Worm (Caenorhabditis elegans) whole organism, L2 larva: ENCODE results near the gene his-32.
A peak's percentile ranks its signal among the peaks of the same experiment; 100 is the strongest.

Source experiments
- C34F6.9 ChIP-seq: fragments of 150-350 bp; optimal IDR thresholded peaks from 2 replicates; lab custom pipeline; 2014; ENCODE audit warnings: missing biosample characterization, missing genetic modification characterization
- R02D3.7 ChIP-seq: fragments of 150-350 bp; optimal IDR thresholded peaks from 2 replicates; lab custom pipeline; 2014; ENCODE audit warnings: missing biosample characterization, missing genetic modification characterization
- ama-1 ChIP-seq: fragments of 150-350 bp; optimal IDR thresholded peaks from 2 replicates; lab custom pipeline; 2018; ENCODE audit warnings: inconsistent platforms
- blmp-1 ChIP-seq: sonication (generic microtip); optimal IDR thresholded peaks from 2 replicates; lab custom pipeline; 2017; ENCODE audit warnings: missing genetic modification characterization, mild to moderate bottlenecking, missing compliant biosample characterization, antibody characterized with exemption, moderate library complexity; ENCODE audit not compliant: insufficient read depth
- ceh-82 ChIP-seq: fragments of 150-350 bp; optimal IDR thresholded peaks from 2 replicates; lab custom pipeline; 2014; ENCODE audit warnings: missing biosample characterization, missing genetic modification characterization
- crh-2 ChIP-seq: sonication (generic microtip); optimal IDR thresholded peaks from 2 replicates; lab custom pipeline; 2017; ENCODE audit warnings: missing biosample characterization, missing genetic modification characterization
- egl-27 ChIP-seq: sonication (generic microtip); optimal IDR thresholded peaks from 3 replicates; lab custom pipeline; 2017; ENCODE audit warnings: missing biosample characterization, missing genetic modification reagents, missing genetic modification characterization
- fos-1 ChIP-seq: fragments of 150-350 bp; optimal IDR thresholded peaks from 2 replicates; lab custom pipeline; 2014; ENCODE audit warnings: missing biosample characterization, missing genetic modification characterization
- gmeb-1 ChIP-seq: fragments of 150-350 bp; optimal IDR thresholded peaks from 2 replicates; lab custom pipeline; 2014; ENCODE audit warnings: missing biosample characterization, missing genetic modification characterization
- lin-11 ChIP-seq: fragments of 150-350 bp; sonication (generic microtip); optimal IDR thresholded peaks from 2 replicates; lab custom pipeline; 2014; ENCODE audit warnings: missing biosample characterization, missing genetic modification characterization, inconsistent platforms, mixed read lengths
- lin-13 ChIP-seq: fragments of 150-350 bp; optimal IDR thresholded peaks from 2 replicates; lab custom pipeline; 2014; ENCODE audit warnings: missing biosample characterization, missing genetic modification reagents, missing genetic modification characterization
- lin-39 ChIP-seq: fragments of 150-350 bp; optimal IDR thresholded peaks from 2 replicates; lab custom pipeline; 2014; ENCODE audit warnings: missing biosample characterization, missing genetic modification reagents, missing genetic modification characterization
- mab-5 ChIP-seq: fragments of 150-350 bp; optimal IDR thresholded peaks from 2 replicates; lab custom pipeline; 2014; ENCODE audit warnings: missing biosample characterization, missing genetic modification characterization
- mbf-1 ChIP-seq: sonication (generic microtip); optimal IDR thresholded peaks from 2 replicates; lab custom pipeline; 2017; ENCODE audit warnings: missing biosample characterization, missing genetic modification characterization
- mdl-1 ChIP-seq, 2 experiments: fragments of 150-350 bp in 1 of 2; sonication (generic microtip) in 1 of 2; optimal IDR thresholded peaks; 2 replicates each; lab custom pipeline; 2017; ENCODE audit warnings: missing biosample characterization in 2 of 2, missing genetic modification characterization in 2 of 2
- nhr-10 ChIP-seq: sonication (generic microtip); optimal IDR thresholded peaks from 2 replicates; lab custom pipeline; 2017; ENCODE audit warnings: missing biosample characterization, missing genetic modification characterization
- nhr-11 ChIP-seq: fragments of 150-350 bp; optimal IDR thresholded peaks from 2 replicates; lab custom pipeline; 2014; ENCODE audit warnings: missing biosample characterization, missing genetic modification characterization
- nhr-12 ChIP-seq: fragments of 150-350 bp; optimal IDR thresholded peaks from 2 replicates; lab custom pipeline; 2014; ENCODE audit warnings: missing biosample characterization, missing genetic modification characterization
- nhr-21 ChIP-seq: fragments of 150-350 bp; optimal IDR thresholded peaks from 2 replicates; lab custom pipeline; 2014; ENCODE audit warnings: missing biosample characterization, missing genetic modification characterization
- nhr-23 ChIP-seq: fragments of 150-350 bp; optimal IDR thresholded peaks from 2 replicates; lab custom pipeline; 2014; ENCODE audit warnings: missing biosample characterization, missing genetic modification reagents, missing genetic modification characterization
- nhr-237 ChIP-seq: fragments of 150-350 bp; optimal IDR thresholded peaks from 2 replicates; lab custom pipeline; 2014; ENCODE audit warnings: missing biosample characterization, missing genetic modification characterization
- nhr-25 ChIP-seq: fragments of 150-350 bp; sonication (generic microtip); optimal IDR thresholded peaks from 3 replicates; lab custom pipeline; 2014; ENCODE audit warnings: missing biosample characterization, missing genetic modification characterization
- nhr-77 ChIP-seq: fragments of 150-350 bp; optimal IDR thresholded peaks from 2 replicates; lab custom pipeline; 2014; ENCODE audit warnings: missing biosample characterization, missing genetic modification characterization
- peb-1 ChIP-seq: fragments of 150-350 bp; optimal IDR thresholded peaks from 2 replicates; lab custom pipeline; 2014; ENCODE audit warnings: missing biosample characterization, missing genetic modification characterization
- sem-4 ChIP-seq: fragments of 150-350 bp; optimal IDR thresholded peaks from 2 replicates; lab custom pipeline; 2014; ENCODE audit warnings: missing biosample characterization, missing genetic modification reagents, missing genetic modification characterization
- sma-3 ChIP-seq: sonication (generic microtip); optimal IDR thresholded peaks from 2 replicates; lab custom pipeline; 2016; ENCODE audit warnings: missing genetic modification reagents, missing genetic modification characterization, missing compliant biosample characterization
- sma-9 ChIP-seq, 2 experiments: fragments of 150-350 bp in 1 of 2; sonication (generic microtip) in 1 of 2; optimal IDR thresholded peaks; 2 replicates each; lab custom pipeline; 2014 to 2016; ENCODE audit warnings: missing genetic modification characterization in 2 of 2, mild to moderate bottlenecking in 1 of 2, missing biosample characterization in 1 of 2, missing compliant biosample characterization in 1 of 2, missing genetic modification reagents in 1 of 2, moderate library complexity in 1 of 2
- snpc-4 ChIP-seq: fragments of 150-350 bp; optimal IDR thresholded peaks from 2 replicates; lab custom pipeline; 2014; ENCODE audit warnings: missing biosample characterization, missing genetic modification characterization
- unc-55 ChIP-seq: fragments of 150-350 bp; sonication (generic microtip); optimal IDR thresholded peaks from 3 replicates; lab custom pipeline; 2014; ENCODE audit warnings: missing biosample characterization, missing genetic modification reagents, missing genetic modification characterization
- unc-62 ChIP-seq: fragments of 150-350 bp; optimal IDR thresholded peaks from 2 replicates; lab custom pipeline; 2014; ENCODE audit warnings: missing biosample characterization, missing genetic modification reagents, missing genetic modification characterization
- zag-1 ChIP-seq: fragments of 150-350 bp; optimal IDR thresholded peaks from 2 replicates; lab custom pipeline; 2014; ENCODE audit warnings: missing biosample characterization, missing genetic modification characterization

Gene his-32

DNA sequence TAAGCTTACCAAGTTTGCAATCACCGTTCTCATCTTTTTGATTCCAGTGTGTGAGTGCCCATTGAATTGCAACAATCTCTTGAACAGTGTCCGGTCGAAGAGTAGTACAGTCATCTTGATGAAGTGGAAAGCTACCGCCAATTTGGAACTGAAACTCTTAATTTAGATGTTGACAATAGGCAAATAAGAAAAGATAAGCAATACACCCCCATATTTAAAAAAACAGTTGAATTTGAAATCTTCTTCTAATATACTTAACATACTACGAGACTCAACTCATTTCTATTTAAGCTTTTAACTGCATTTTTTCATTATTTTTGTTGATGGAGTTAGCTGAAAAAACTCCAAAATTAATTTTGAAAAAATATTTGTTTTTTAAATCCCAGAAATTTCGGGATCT is 22.0 kb upstream of the his-32 start:
- TF ChIP-seq lin-13 (GFP tag; lab: Kevin White, UChicago) (no peak), ceh-82 (no peak), nhr-10 (tag; lab: Kevin White, UChicago) (no peak), fos-1 (tag; lab: Kevin White, UChicago) (no peak), unc-55 (GFP tag; lab: Kevin White, UChicago) (no peak), gmeb-1 (tag; lab: Kevin White, UChicago) (no peak), nhr-77 (tag; lab: Kevin White, UChicago) (no peak), peb-1 (tag; lab: Kevin White, UChicago) (no peak), lin-11 (tag; lab: Kevin White, UChicago) (no peak), mdl-1 (tag; optimal IDR thresholded peaks at IDR 0.05; lab: Kevin White, UChicago) (no peak), C34F6.9 (tag; lab: Kevin White, UChicago) (no peak), nhr-12 (tag; lab: Kevin White, UChicago) (no peak), mbf-1 (tag; lab: Kevin White, UChicago) (no peak), crh-2 (tag; lab: Kevin White, UChicago) (no peak), nhr-23 (no peak), sma-9 (GFP tag; optimal IDR thresholded peaks at IDR 0.05; lab: Kevin White, UChicago) (no peak), sma-9 (tag; optimal IDR thresholded peaks at IDR 0.05; lab: Kevin White, UChicago) (no peak)

DNA sequence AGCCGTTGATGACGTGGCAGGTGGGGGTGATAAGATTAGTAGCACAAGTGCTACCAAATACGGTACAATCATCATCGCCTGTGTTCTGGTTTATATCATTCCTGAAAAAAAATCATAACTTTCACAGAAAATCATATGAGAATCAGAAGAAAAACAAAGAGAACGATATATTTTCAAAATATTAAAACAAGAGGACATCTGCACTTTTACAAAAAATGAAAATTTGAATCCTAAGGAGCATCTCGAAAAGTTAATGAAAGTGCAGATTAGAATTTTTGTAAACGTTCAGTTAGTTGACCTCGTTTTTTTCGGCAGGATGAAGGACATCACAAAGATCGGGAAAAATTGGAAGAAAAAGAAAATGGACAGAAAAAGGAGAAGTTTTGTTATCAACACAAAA is 21.3 kb upstream of the his-32 start, which contains the start of gene F35H10.10:
Gene F35H10.10 (minus strand): TSS at position 101 of the 400 bp plus-strand sequence.
- TF ChIP-seq unc-55 (GFP tag; lab: Kevin White, UChicago) (no peak), unc-62 (GFP tag; lab: Kevin White, UChicago) (no peak), nhr-237 (tag; lab: Kevin White, UChicago) (no peak), nhr-25 (tag; lab: Kevin White, UChicago) (no peak), sma-3 (GFP tag; lab: Kevin White, UChicago) (no peak), lin-39 (tag; lab: Kevin White, UChicago) (no peak), mab-5 (tag; lab: Kevin White, UChicago) (no peak), nhr-11 (tag; lab: Kevin White, UChicago) (no peak), sma-9 (GFP tag; optimal IDR thresholded peaks at IDR 0.05; lab: Kevin White, UChicago) (no peak), sma-9 (tag; optimal IDR thresholded peaks at IDR 0.05; lab: Kevin White, UChicago) (no peak), lin-13 (GFP tag; lab: Kevin White, UChicago) (no peak), nhr-21 (no peak), lin-11 (tag; lab: Kevin White, UChicago) (no peak), sem-4 (tag; lab: Kevin White, UChicago) (no peak), egl-27 (tag; lab: Kevin White, UChicago) (no peak), crh-2 (tag; lab: Kevin White, UChicago) (no peak), snpc-4 (no peak), mdl-1 (tag; optimal IDR thresholded peaks at IDR 0.05; lab: Kevin White, UChicago) (no peak), gmeb-1 (tag; lab: Kevin White, UChicago) (no peak), R02D3.7 (tag; lab: Kevin White, UChicago) (no peak), nhr-77 (tag; lab: Kevin White, UChicago) (no peak)

DNA sequence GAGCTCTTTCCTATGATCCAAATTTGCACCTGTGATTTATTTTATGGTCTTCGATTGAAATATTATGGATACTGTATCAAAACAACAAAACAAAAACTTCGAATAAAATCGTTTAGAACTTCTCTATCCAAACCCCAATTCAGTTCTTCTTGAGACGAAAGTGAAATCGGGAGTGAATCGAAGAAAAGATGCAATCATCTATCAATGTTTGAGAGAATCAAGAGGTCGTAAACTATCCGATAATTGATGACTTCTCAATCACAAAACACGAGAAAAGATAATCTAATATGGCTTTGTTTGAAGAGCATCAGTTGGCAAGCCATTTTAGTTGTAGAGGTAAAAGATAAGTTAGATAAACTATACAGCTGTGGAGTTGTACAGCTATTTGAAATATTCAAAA is 16.3 kb upstream of the his-32 start:
- no peak for TF ChIP-seq R02D3.7 (tag; lab: Kevin White, UChicago)
- TF ChIP-seq sma-9 (GFP tag; optimal IDR thresholded peaks at IDR 0.05; lab: Kevin White, UChicago): peak; percentile 31
- no peak for TF ChIP-seq sma-9 (tag; optimal IDR thresholded peaks at IDR 0.05; lab: Kevin White, UChicago)
- peak; percentile 86 for TF ChIP-seq blmp-1
- peak; percentile 49 for TF ChIP-seq nhr-25 (tag; lab: Kevin White, UChicago)

DNA sequence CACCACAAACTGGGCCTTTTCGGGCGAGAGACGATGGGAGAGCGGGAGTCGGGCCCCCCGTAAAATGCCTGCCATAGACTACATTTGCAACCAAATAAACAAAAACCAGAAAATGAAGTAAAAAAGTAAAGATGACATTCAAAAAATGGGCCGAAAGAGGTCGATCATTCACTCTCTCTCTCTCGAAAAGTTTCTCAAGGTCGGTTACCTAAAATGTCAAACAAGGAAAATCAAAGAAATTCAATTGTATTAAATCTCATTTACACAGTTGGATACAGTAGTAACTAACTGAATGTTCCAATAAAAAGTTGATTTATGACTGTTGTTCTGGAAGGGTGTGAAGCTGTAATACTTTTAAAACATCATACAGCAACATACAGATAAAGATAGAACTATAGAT is 15.3 kb upstream of the his-32 start:
- TF ChIP-seq blmp-1 (peak; percentile 40), nhr-23 (no peak), nhr-25 (tag; lab: Kevin White, UChicago) (peak; percentile 9), lin-39 (tag; lab: Kevin White, UChicago) (no peak), zag-1 (tag; lab: Kevin White, UChicago) (no peak), ama-1 (lab: Kevin White, UChicago) (no peak)

DNA sequence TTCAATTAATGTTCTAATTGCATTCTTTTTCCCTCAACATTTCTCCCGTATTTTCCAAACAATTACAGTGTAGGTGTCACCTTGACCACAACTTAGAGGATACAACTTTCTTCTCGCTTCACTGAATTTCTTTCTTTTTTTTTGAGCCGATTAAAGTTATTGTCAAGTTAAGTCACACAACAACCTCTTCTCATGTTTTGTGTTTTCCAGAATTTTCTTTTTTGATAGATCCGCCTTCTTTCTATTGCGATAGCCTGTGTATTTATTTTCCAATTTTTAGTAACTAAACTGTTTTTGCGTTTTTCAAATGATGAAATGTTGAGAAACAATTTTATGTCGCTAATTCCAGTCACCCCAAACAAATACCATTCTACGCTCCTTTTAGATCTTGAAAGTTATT is 8.4 kb upstream of the his-32 start, which contains the start of gene F35H10.3:
Gene F35H10.3 (plus strand): TSS at position 301 of the 400 bp plus-strand sequence.
- TF ChIP-seq lin-11 (tag; lab: Kevin White, UChicago) (no peak), nhr-25 (tag; lab: Kevin White, UChicago) (no peak), C34F6.9 (tag; lab: Kevin White, UChicago) (no peak)
